Fruit fly (Drosophila melanogaster) whole organism, embryonic: ENCODE results near the gene Ugt35A1.
A peak's percentile ranks its signal among the peaks of the same experiment; 100 is the strongest.

Experiments used
- Atf3 ChIP-seq: fragments of 200-800 bp; sonication (Bioruptor generic); optimal IDR thresholded peaks from 3 replicates; lab custom pipeline; 2016; ENCODE audit warnings: missing biosample characterization, missing genetic modification characterization
- Awh ChIP-seq: fragments of 200-800 bp; sonication (Bioruptor generic); IDR thresholded peaks from 2 replicates; pipeline ENCODE4, ENCODE4 v1.3.6; 2022; ENCODE audit warnings: missing biosample characterization, missing genetic modification characterization
- Bgb ChIP-seq: fragments of 200-800 bp; sonication (Bioruptor generic); IDR thresholded peaks from 2 replicates; pipeline ENCODE4 v1.3.6; 2022; ENCODE audit warnings: missing biosample characterization, missing genetic modification characterization; ENCODE audit not compliant: partially characterized antibody
- CG10209 ChIP-seq: fragments of 200-800 bp; sonication (Bioruptor generic); optimal IDR thresholded peaks from 3 replicates; lab custom pipeline; 2017; ENCODE audit warnings: missing biosample characterization, mild to moderate bottlenecking, missing genetic modification characterization, missing genetic modification reagents
- CG10543 ChIP-seq: fragments of 200-800 bp; sonication (Bioruptor generic); optimal IDR thresholded peaks from 3 replicates; lab custom pipeline; 2017; ENCODE audit warnings: missing biosample characterization, mild to moderate bottlenecking, missing genetic modification characterization, moderate library complexity
- CG10565 ChIP-seq: fragments of 200-800 bp; sonication (Bioruptor generic); optimal IDR thresholded peaks from 3 replicates; lab custom pipeline; 2016; ENCODE audit warnings: missing biosample characterization, mild to moderate bottlenecking, missing genetic modification characterization
- CG15601 ChIP-seq: fragments of 200-800 bp; sonication (Bioruptor generic); optimal IDR thresholded peaks from 3 replicates; lab custom pipeline; 2019; ENCODE audit warnings: missing biosample characterization, mild to moderate bottlenecking, missing genetic modification characterization, moderate library complexity
- CG17186 ChIP-seq: fragments of 200-800 bp; sonication (Bioruptor generic); optimal IDR thresholded peaks from 3 replicates; lab custom pipeline; 2017; ENCODE audit warnings: missing biosample characterization, missing genetic modification reagents, missing genetic modification characterization
- CG17912 ChIP-seq: fragments of 200-800 bp; sonication (Bioruptor generic); optimal IDR thresholded peaks from 2 replicates; lab custom pipeline; 2018; ENCODE audit warnings: missing biosample characterization, mild to moderate bottlenecking, missing genetic modification characterization
- CG2120 ChIP-seq: fragments of 200-800 bp; sonication (Bioruptor generic); optimal IDR thresholded peaks from 3 replicates; lab custom pipeline; 2016; ENCODE audit warnings: missing biosample characterization, missing genetic modification characterization
- CG2678 ChIP-seq: fragments of 200-800 bp; sonication (Bioruptor generic); optimal IDR thresholded peaks from 3 replicates; lab custom pipeline; 2019; ENCODE audit warnings: missing biosample characterization, mild to moderate bottlenecking, missing genetic modification characterization, moderate library complexity
- CG4617 ChIP-seq: fragments of 200-800 bp; sonication (Bioruptor generic); optimal IDR thresholded peaks from 3 replicates; lab custom pipeline; 2016; ENCODE audit warnings: missing biosample characterization, missing genetic modification characterization, borderline replicate concordance
- CG7357 ChIP-seq: fragments of 200-800 bp; sonication (Bioruptor generic); IDR thresholded peaks from 3 replicates; pipeline ENCODE4 v1.3.6; 2022; ENCODE audit warnings: missing biosample characterization, missing genetic modification characterization
- CG7372 ChIP-seq: fragments of 200-800 bp; sonication (Bioruptor generic); IDR thresholded peaks from 2 replicates; pipeline ENCODE4 v1.3.6; 2022; ENCODE audit warnings: missing biosample characterization, missing genetic modification characterization
- CG8290 ChIP-seq, 3 experiments: fragments of 200-800 bp; sonication (Bioruptor generic); optimal IDR thresholded peaks; 2 replicates each; lab custom pipeline; 2016 to 2019; ENCODE audit warnings: missing biosample characterization in 3 of 3, missing genetic modification characterization in 3 of 3, mild to moderate bottlenecking in 2 of 3, moderate library complexity in 1 of 3
- CG8944 ChIP-seq: fragments of 200-800 bp; sonication (Bioruptor generic); optimal IDR thresholded peaks from 3 replicates; lab custom pipeline; 2016; ENCODE audit warnings: missing biosample characterization, missing genetic modification characterization
- CG9437 ChIP-seq: fragments of 200-800 bp; sonication (Bioruptor generic); optimal IDR thresholded peaks from 2 replicates; lab custom pipeline; 2018; ENCODE audit warnings: missing biosample characterization, mild to moderate bottlenecking, missing genetic modification characterization
- CG9817 ChIP-seq: fragments of 200-800 bp; sonication (Bioruptor generic); optimal IDR thresholded peaks from 2 replicates; lab custom pipeline; 2018; ENCODE audit warnings: missing biosample characterization, mild to moderate bottlenecking, missing genetic modification characterization, moderate library complexity
- D ChIP-seq, 2 experiments: fragments of 200-800 bp in 1 of 2; fragments of >200 bp in 1 of 2; sonication (Bioruptor generic) in 1 of 2; optimal IDR thresholded peaks; 2 replicates in 1 of 2; 3 replicates in 1 of 2; lab custom pipeline; 2017; ENCODE audit warnings: mild to moderate bottlenecking in 1 of 2, missing biosample characterization in 1 of 2, missing genetic modification characterization in 1 of 2, missing genetic modification reagents in 1 of 2
- D19A ChIP-seq: fragments of 200-800 bp; optimal IDR thresholded peaks from 3 replicates; lab custom pipeline; 2019; ENCODE audit warnings: missing biosample characterization, mild to moderate bottlenecking, missing genetic modification characterization, moderate library complexity
- Dad ChIP-seq: fragments of 200-800 bp; sonication (Bioruptor generic); optimal IDR thresholded peaks from 3 replicates; lab custom pipeline; 2016; ENCODE audit warnings: missing biosample characterization, missing genetic modification characterization
- Dip2 ChIP-seq: fragments of 200-800 bp; sonication (Bioruptor generic); IDR thresholded peaks from 2 replicates; pipeline ENCODE4 v1.3.6; 2022; ENCODE audit warnings: missing biosample characterization, missing genetic modification characterization
- HLHmδ ChIP-seq: fragments of 200-800 bp; sonication (Bioruptor generic); optimal IDR thresholded peaks from 2 replicates; lab custom pipeline; 2018; ENCODE audit warnings: missing biosample characterization, mild to moderate bottlenecking, missing genetic modification characterization, moderate library complexity
- Mad ChIP-seq: fragments of 200-800 bp; sonication (Bioruptor generic); optimal IDR thresholded peaks from 2 replicates; lab custom pipeline; 2016; ENCODE audit warnings: missing biosample characterization, missing genetic modification characterization
- Meics ChIP-seq: fragments of 200-800 bp; sonication (Bioruptor generic); optimal IDR thresholded peaks from 2 replicates; lab custom pipeline; 2017; ENCODE audit warnings: missing biosample characterization, mild to moderate bottlenecking, missing genetic modification characterization
- Opbp ChIP-seq: fragments of 200-800 bp; sonication (Bioruptor generic); IDR thresholded peaks from 3 replicates; pipeline ENCODE4 v1.3.6; 2022; ENCODE audit warnings: missing biosample characterization, missing genetic modification characterization; ENCODE audit not compliant: partially characterized antibody
- Ptx1 ChIP-seq: fragments of 200-800 bp; sonication (Bioruptor generic); IDR thresholded peaks from 2 replicates; pipeline ENCODE4 v1.3.6; 2022; ENCODE audit warnings: missing biosample characterization, missing genetic modification characterization
- Sry-δ ChIP-seq: fragments of 200-800 bp; sonication (Bioruptor generic); optimal IDR thresholded peaks from 2 replicates; lab custom pipeline; 2016; ENCODE audit warnings: missing biosample characterization, missing genetic modification characterization
- bab2 ChIP-seq: fragments of 200-800 bp; sonication (Bioruptor generic); optimal IDR thresholded peaks from 2 replicates; lab custom pipeline; 2016; ENCODE audit warnings: missing biosample characterization, missing genetic modification characterization
- bowl ChIP-seq: fragments of 200-800 bp; sonication (Bioruptor generic); IDR thresholded peaks from 2 replicates; pipeline ENCODE4 v1.3.6; 2022; ENCODE audit warnings: missing biosample characterization, missing genetic modification characterization
- chm ChIP-seq: fragments of 200-800 bp; sonication (Bioruptor generic); IDR thresholded peaks from 2 replicates; pipeline ENCODE4 v1.3.6; 2022; ENCODE audit warnings: missing biosample characterization, missing genetic modification characterization
- crc ChIP-seq: fragments of 200-800 bp; sonication (Bioruptor generic); optimal IDR thresholded peaks from 2 replicates; lab custom pipeline; 2016; ENCODE audit warnings: missing biosample characterization, missing genetic modification characterization
- crol ChIP-seq: fragments of 200-800 bp; sonication (Bioruptor generic); IDR thresholded peaks from 2 replicates; pipeline ENCODE4 v1.3.6; 2022; ENCODE audit warnings: missing biosample characterization, missing genetic modification characterization
- en ChIP-seq: fragments of 200-800 bp; sonication (Bioruptor generic); optimal IDR thresholded peaks from 2 replicates; lab custom pipeline; 2016; ENCODE audit warnings: missing biosample characterization, missing genetic modification characterization
- fd96Cb ChIP-seq: fragments of 200-800 bp; sonication (Bioruptor generic); optimal IDR thresholded peaks from 2 replicates; lab custom pipeline; 2018; ENCODE audit warnings: missing biosample characterization, mild to moderate bottlenecking, missing genetic modification characterization, moderate library complexity
- gfzf ChIP-seq: fragments of 200-800 bp; sonication (Bioruptor generic); optimal IDR thresholded peaks from 2 replicates; lab custom pipeline; 2016; ENCODE audit warnings: missing biosample characterization, mild to moderate bottlenecking, missing genetic modification characterization, moderate library complexity
- ham ChIP-seq: fragments of 200-800 bp; sonication (Bioruptor generic); IDR thresholded peaks from 2 replicates; pipeline ENCODE4 v1.3.6; 2022; ENCODE audit warnings: missing biosample characterization, missing genetic modification characterization
- hth ChIP-seq: fragments of >200 bp; optimal IDR thresholded peaks from 2 replicates; lab custom pipeline; 2017; ENCODE audit warnings: inconsistent platforms
- insv ChIP-seq, 2 experiments: fragments of 200-800 bp; sonication (Bioruptor generic); optimal IDR thresholded peaks; 3 replicates each; lab custom pipeline; 2016 to 2018; ENCODE audit warnings: missing biosample characterization in 2 of 2, missing genetic modification characterization in 2 of 2
- maf-S ChIP-seq: fragments of 200-800 bp; sonication (Bioruptor generic); optimal IDR thresholded peaks from 2 replicates; lab custom pipeline; 2016; ENCODE audit warnings: missing biosample characterization, missing genetic modification characterization
- org-1 ChIP-seq: fragments of 200-800 bp; sonication (Bioruptor generic); optimal IDR thresholded peaks from 2 replicates; lab custom pipeline; 2017; ENCODE audit warnings: missing biosample characterization, missing genetic modification characterization
- salm ChIP-seq: fragments of 200-800 bp; sonication (Bioruptor generic); optimal IDR thresholded peaks from 2 replicates; lab custom pipeline; 2018; ENCODE audit warnings: missing biosample characterization, mild to moderate bottlenecking, missing genetic modification characterization
- sr ChIP-seq: fragments of 200-800 bp; sonication (Bioruptor generic); IDR thresholded peaks from 3 replicates; pipeline ENCODE4 v1.3.6; 2022; ENCODE audit warnings: missing biosample characterization, missing genetic modification characterization
- stwl ChIP-seq: fragments of 200-800 bp; sonication (Bioruptor generic); optimal IDR thresholded peaks from 3 replicates; lab custom pipeline; 2018; ENCODE audit warnings: missing biosample characterization, mild to moderate bottlenecking, missing genetic modification characterization, moderate library complexity
- tx ChIP-seq: fragments of 200-800 bp; sonication (Bioruptor generic); optimal IDR thresholded peaks from 2 replicates; lab custom pipeline; 2016; ENCODE audit warnings: missing biosample characterization, missing genetic modification characterization
- vnd ChIP-seq: fragments of 200-800 bp; sonication (Bioruptor generic); IDR thresholded peaks from 3 replicates; pipeline ENCODE4 v1.3.6; 2022; ENCODE audit warnings: missing biosample characterization, missing genetic modification characterization; ENCODE audit not compliant: partially characterized antibody
- vvl ChIP-seq: fragments of 200-800 bp; sonication (Bioruptor generic); IDR thresholded peaks from 2 replicates; pipeline ENCODE4 v1.3.6; 2022; ENCODE audit warnings: missing biosample characterization, missing genetic modification characterization

Gene Ugt35A1

dm6 chr3R:11221437-11222230 is 49.2 kb upstream of the Ugt35A1 start, which contains the start of the genes CG6693 and RpL3 (continued):
- TF ChIP-seq D19A (tag; lab: Kevin White, UChicago) (peak; percentile 68), CG10209 (peak; percentile 69), CG17186 (peak; percentile 80), Ptx1 (GFP tag; lab: Robert Waterston, UW) (peak; percentile 43; the same call in 1 of the 2 replicates), CG9817 (tag; lab: Kevin White, UChicago) (peak; percentile 20), Dip2 (GFP tag; lab: Robert Waterston, UW) (no peak), en (GFP tag; lab: Kevin White, UChicago) (no peak), chm (peak; percentile 94), Sry-δ (GFP tag; lab: Kevin White, UChicago) (peak; percentile 71), Opbp (0 out of 3 replicates have a peak, but pooled peaks have one; percentile 33), hth (lab: Kevin White, UChicago) (no peak), tx (no peak), CG15601 (peak; percentile 75), crc (GFP tag; lab: Kevin White, UChicago) (no peak), gfzf (GFP tag; lab: Kevin White, UChicago) (peak; percentile 100), Atf3 (GFP tag; lab: Kevin White, UChicago) (peak; percentile 32), sr (peak; percentile 67; the same call in 2 of the 3 replicates), crol (GFP tag; lab: Robert Waterston, UW) (no peak; the same call in 1 of the 2 replicates), maf-S (GFP tag; lab: Kevin White, UChicago) (no peak), vvl (GFP tag; lab: Robert Waterston, UW) (peak; percentile 84), CG7372 (GFP tag; lab: Robert Waterston, UW) (no peak), insv (GFP tag; optimal IDR thresholded peaks at IDR 0.05; lab: Kevin White, UChicago) (peak in 1 of 2 experiments; percentile 67), Dad (GFP tag; lab: Kevin White, UChicago) (peak; percentile 73), CG9437 (peak; percentile 45), bab2 (peak; percentile 46), CG17912 (peak; percentile 76), CG7357 (GFP tag; lab: Robert Waterston, UW) (0 out of 3 replicates have a peak, but pooled peaks have one; percentile 24), CG2120 (GFP tag; lab: Kevin White, UChicago) (peak; percentile 55), D (optimal IDR thresholded peaks at IDR 0.05; lab: Kevin White, UChicago) (no peak), D (GFP tag; optimal IDR thresholded peaks at IDR 0.05; lab: Kevin White, UChicago) (peak; percentile 44), Bgb (GFP tag; lab: Robert Waterston, UW) (peak; percentile 51; the same call in 1 of the 2 replicates), Awh (peak; percentile 84; the same call in 1 of the 2 replicates), ham (GFP tag; lab: Robert Waterston, UW) (no peak), bowl (peak; percentile 61; the same call in 1 of the 2 replicates), CG8290 (GFP tag; optimal IDR thresholded peaks at IDR 0.05; lab: Kevin White, UChicago) (peak; percentile 69), CG8290 (tag; optimal IDR thresholded peaks at IDR 0.05; lab: Kevin White, UChicago) (peak; percentile 43 to 94), salm (tag; lab: Kevin White, UChicago) (peak; percentile 71), CG4617 (GFP tag; lab: Kevin White, UChicago) (peak; percentile 50), CG2678 (tag; lab: Kevin White, UChicago) (peak; percentile 82), fd96Cb (tag; lab: Kevin White, UChicago) (peak; percentile 51), CG10543 (GFP tag; lab: Kevin White, UChicago) (peak; percentile 82), CG10565 (GFP tag; lab: Kevin White, UChicago) (no peak), Mad (GFP tag; lab: Kevin White, UChicago) (peak; percentile 50), vnd (GFP tag; lab: Robert Waterston, UW) (no peak), Meics (peak; percentile 87), org-1 (GFP tag; lab: Kevin White, UChicago) (peak; percentile 56), stwl (tag; lab: Kevin White, UChicago) (peak; percentile 49), HLHmδ (GFP tag; lab: Kevin White, UChicago) (peak; percentile 95), CG8944 (GFP tag; lab: Kevin White, UChicago) (peak; percentile 4)
